Worm (Caenorhabditis elegans): ENCODE results near the gene mek-1.
A peak's percentile ranks its signal among the peaks of the same experiment; 100 is the strongest.

Gene mek-1

DNA sequence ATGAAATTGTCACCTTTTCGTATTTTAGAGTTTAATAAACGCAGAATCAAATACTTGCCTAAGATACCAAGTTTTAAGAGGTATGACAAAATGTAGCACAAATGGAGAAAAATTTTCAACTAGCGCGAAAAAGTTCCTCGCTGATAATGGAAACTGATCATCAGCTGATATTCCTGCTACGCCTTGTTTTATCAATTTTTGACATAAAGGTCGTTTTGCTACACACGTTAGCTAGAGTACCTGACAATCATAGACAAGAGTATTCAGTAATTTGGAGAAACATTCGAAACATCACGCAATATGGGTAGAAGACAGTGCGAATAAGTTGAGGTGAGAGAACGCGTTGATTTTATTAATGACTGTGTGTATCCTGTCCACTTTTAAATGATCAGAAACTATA, 33.3 kb upstream of the mek-1 start (continued):
- TF ChIP-seq unc-62 (GFP tag; optimal IDR thresholded peaks at IDR 0.05) (peak; percentile 10), madf-3 (GFP tag; IDR thresholded peaks at IDR 0.05) (no peak), F49E8.2 (tag; optimal IDR thresholded peaks at IDR 0.05; ENCODE audit: insufficient read depth) (no peak), K12H6.12 (tag; optimal IDR thresholded peaks at IDR 0.05) (no peak), Y53G8AR.9 (GFP tag; conservative IDR thresholded peaks at IDR 0.05) (no peak)

- TF ChIP-seq gei-17 (GFP tag; optimal IDR thresholded peaks at IDR 0.05): no peak
- TF ChIP-seq madf-3 (GFP tag; IDR thresholded peaks at IDR 0.05): no peak
- no peak for TF ChIP-seq attf-6 (GFP tag; IDR thresholded peaks at IDR 0.05)
- no peak for TF ChIP-seq mxl-1 (tag; optimal IDR thresholded peaks at IDR 0.05)
Observed at ce11 chrX:7446485-7446884, 32.6 kb upstream of the mek-1 start.

ce11 chrX:7447340-7447739, 31.7 kb upstream of the mek-1 start:
- TF ChIP-seq lin-54 (GFP tag; optimal IDR thresholded peaks at IDR 0.05) (no peak), lin-40 (tag; optimal IDR thresholded peaks at IDR 0.05) (no peak), attf-3 (GFP tag; conservative IDR thresholded peaks at IDR 0.05) (no peak), nfya-1 (tag; optimal IDR thresholded peaks at IDR 0.05; ENCODE audit: borderline replicate concordance, insufficient read depth) (no peak), somi-1 (GFP tag; optimal IDR thresholded peaks at IDR 0.05) (no peak), gei-17 (GFP tag; optimal IDR thresholded peaks at IDR 0.05) (no peak), F23B12.7 (tag; optimal IDR thresholded peaks at IDR 0.05; ENCODE audit: insufficient read depth) (no peak), madf-6 (GFP tag; IDR thresholded peaks at IDR 0.05) (no peak), chd-7 (tag; optimal IDR thresholded peaks at IDR 0.05) (no peak), akir-1 (GFP tag; optimal IDR thresholded peaks at IDR 0.05) (no peak), F22D6.2 (tag; optimal IDR thresholded peaks at IDR 0.05) (no peak), nhr-27 (tag; optimal IDR thresholded peaks at IDR 0.05) (no peak), ztf-28 (GFP tag; IDR thresholded peaks at IDR 0.05) (no peak), egl-44 (GFP tag; IDR thresholded peaks at IDR 0.05) (no peak), ztf-6 (GFP tag; IDR thresholded peaks at IDR 0.05) (no peak), F37B4.10 (GFP tag; IDR thresholded peaks at IDR 0.05) (no peak)

DNA sequence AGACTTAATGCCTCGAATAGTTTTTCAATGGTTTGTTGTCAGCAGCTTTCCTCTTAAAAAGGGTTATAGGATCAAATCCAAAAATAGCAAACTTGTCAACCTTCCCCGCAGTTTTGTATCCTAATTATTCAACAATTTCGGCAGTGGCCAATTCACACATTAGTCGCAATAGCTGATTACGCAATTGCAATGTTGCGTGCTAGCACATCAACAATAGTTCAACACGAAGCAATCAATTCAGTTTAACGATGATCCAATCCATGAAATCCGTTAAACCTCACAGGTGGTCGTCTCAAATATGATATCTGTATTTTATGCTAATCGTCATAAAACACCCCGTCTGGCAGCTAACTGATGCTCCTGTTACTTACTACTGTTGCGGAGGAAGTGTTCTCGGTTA, 26.4 kb upstream of the mek-1 start:
- TF ChIP-seq repo-1 (tag; optimal IDR thresholded peaks at IDR 0.05): no peak

ce11 chrX:7455960-7456359, 23.1 kb upstream of the mek-1 start:
- TF ChIP-seq ceh-27 (GFP tag; optimal IDR thresholded peaks at IDR 0.05): no peak

DNA sequence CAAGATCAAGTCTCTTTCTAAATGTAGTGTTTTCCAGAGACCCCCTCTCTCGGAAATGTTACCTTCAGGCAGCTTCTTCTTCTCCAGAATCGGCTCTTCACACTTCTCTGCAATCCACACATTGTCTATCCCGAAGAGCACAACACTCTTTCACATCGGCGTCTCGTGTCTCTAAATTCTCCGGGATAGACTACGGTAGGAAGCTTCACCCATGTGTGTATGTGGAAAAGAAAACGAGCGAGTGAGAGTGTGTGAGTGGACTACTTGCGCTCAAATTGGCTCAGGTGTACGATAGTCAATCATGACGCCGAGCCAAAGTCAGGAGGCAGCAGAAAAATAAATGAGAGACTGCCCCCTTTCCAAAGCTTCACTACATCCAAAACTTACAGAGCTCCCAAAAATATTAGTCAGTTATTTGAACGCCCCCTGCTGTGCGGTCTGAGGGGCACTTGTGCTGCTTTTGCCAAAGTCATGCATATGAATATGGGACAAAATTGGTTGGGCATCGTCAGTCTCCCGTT, 21.8 kb upstream of the mek-1 start:
- TF ChIP-seq T07F8.4 (tag; optimal IDR thresholded peaks at IDR 0.05): no peak
- TF ChIP-seq attf-6 (GFP tag; IDR thresholded peaks at IDR 0.05): no peak
- TF ChIP-seq lin-54 (GFP tag; optimal IDR thresholded peaks at IDR 0.05): no peak
- TF ChIP-seq nhr-80 (tag; optimal IDR thresholded peaks at IDR 0.05): no peak
- TF ChIP-seq egl-44 (GFP tag; IDR thresholded peaks at IDR 0.05): no peak
- no peak for TF ChIP-seq him-1 (tag; optimal IDR thresholded peaks at IDR 0.05)

DNA sequence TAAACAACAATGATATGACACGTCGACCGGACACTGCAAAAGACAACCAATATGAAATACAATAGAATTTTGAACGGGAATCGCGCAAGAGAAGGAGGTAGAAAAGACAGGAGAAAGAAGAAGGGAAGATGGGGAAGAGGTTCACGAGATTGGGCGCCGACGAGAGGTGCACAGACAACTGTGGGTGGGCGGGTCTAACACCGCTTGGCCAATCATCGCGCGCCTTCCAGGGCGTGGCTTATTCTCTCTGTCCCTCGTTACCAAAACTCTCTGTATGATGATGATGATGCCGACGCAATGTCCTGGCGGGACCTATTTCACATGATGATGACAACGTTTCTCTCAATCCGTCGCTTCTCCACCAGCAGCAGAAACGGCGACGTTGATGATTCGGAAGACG, 18.5 kb upstream of the mek-1 start:
- TF ChIP-seq egl-18 (GFP tag; IDR thresholded peaks at IDR 0.05) (no peak), egrh-3 (GFP tag; IDR thresholded peaks at IDR 0.05) (0 out of 2 replicates have a peak, but pooled peaks have one; percentile 15), nfyb-1 (GFP tag; IDR thresholded peaks at IDR 0.05) (peak; percentile 79), attf-5 (GFP tag; optimal IDR thresholded peaks at IDR 0.05) (no peak), zfh-2 (GFP tag; conservative IDR thresholded peaks at IDR 0.05) (peak; percentile 74), lsy-27 (tag; optimal IDR thresholded peaks at IDR 0.05; ENCODE audit: borderline replicate concordance, insufficient read depth) (no peak)
